Fruit fly (Drosophila melanogaster): Measurements from ENCODE around the gene BigH1.

The BigH1 gene

DNA sequence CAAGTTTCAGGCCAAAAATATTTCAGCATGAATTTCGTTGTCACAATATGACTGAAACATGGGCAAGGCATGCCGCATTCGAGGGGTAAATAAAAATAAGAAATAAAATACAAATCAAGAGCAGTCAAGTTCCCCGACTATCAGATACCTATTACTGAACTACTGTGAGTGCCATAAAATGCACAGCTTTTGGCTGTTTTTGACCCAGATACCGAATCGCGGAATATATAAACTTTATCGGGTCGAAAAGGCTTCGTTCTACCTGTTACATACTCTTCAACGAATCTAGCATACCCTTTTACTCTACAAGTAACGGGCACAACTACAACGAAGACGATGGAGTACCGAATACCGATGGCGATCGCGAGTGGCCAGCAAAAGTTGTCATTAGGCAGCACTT, 43.6 kb downstream of the BigH1 start (continued):
- TF ChIP-seq CG7786 (GFP tag; optimal IDR thresholded peaks at IDR 0.05) (peak; percentile 57), CG7271 (tag; optimal IDR thresholded peaks at IDR 0.05) (no peak), Bteb2 (GFP tag; optimal IDR thresholded peaks at IDR 0.05) (peak; percentile 25), HmgD (GFP tag; optimal IDR thresholded peaks at IDR 0.05) (no peak), ara (GFP tag; IDR thresholded peaks at IDR 0.05) (peak; percentile 72), Sry-δ (GFP tag; optimal IDR thresholded peaks at IDR 0.05) (peak; percentile 8), Deaf1 (tag; optimal IDR thresholded peaks at IDR 0.05) (no peak), CG8388 (GFP tag; optimal IDR thresholded peaks at IDR 0.05) (peak; percentile 18), CTCF (GFP tag; optimal IDR thresholded peaks at IDR 0.05) (no peak), BtbVII (GFP tag; optimal IDR thresholded peaks at IDR 0.05) (peak; percentile 28), CG6765 (GFP tag; optimal IDR thresholded peaks at IDR 0.05) (no peak), slbo (GFP tag; IDR thresholded peaks at IDR 0.05) (peak; percentile 83), ab (GFP tag; optimal IDR thresholded peaks at IDR 0.05) (peak; percentile 20), Ravus (GFP tag; IDR thresholded peaks at IDR 0.05) (peak; percentile 24; the same call in 1 of the 2 replicates), CG7987 (GFP tag; optimal IDR thresholded peaks at IDR 0.05) (no peak), usp (GFP tag; optimal IDR thresholded peaks at IDR 0.05) (no peak), tap (tag; optimal IDR thresholded peaks at IDR 0.05) (peak; percentile 42), CG15073 (GFP tag; optimal IDR thresholded peaks at IDR 0.05) (no peak), knrl (GFP tag; IDR thresholded peaks at IDR 0.05; ENCODE audit: partially characterized antibody) (peak; percentile 28; the same call in 1 of the 3 replicates), gce (GFP tag; IDR thresholded peaks at IDR 0.05) (peak; percentile 59; the same call in 1 of the 3 replicates), kay (GFP tag; optimal IDR thresholded peaks at IDR 0.05) (no peak), Side (GFP tag; optimal IDR thresholded peaks at IDR 0.05) (no peak), insv (GFP tag; optimal IDR thresholded peaks at IDR 0.05) (no peak), tio (GFP tag; optimal IDR thresholded peaks at IDR 0.05) (no peak), ap (GFP tag; IDR thresholded peaks at IDR 0.05) (peak; percentile 73), CG13894 (tag; optimal IDR thresholded peaks at IDR 0.05) (no peak), B-H2 (GFP tag; optimal IDR thresholded peaks at IDR 0.05) (no peak), HLH4C (GFP tag; IDR thresholded peaks at IDR 0.05; ENCODE audit: partially characterized antibody) (peak; percentile 91), bcd (GFP tag; optimal IDR thresholded peaks at IDR 0.05) (no peak), ttk (GFP tag; IDR thresholded peaks at IDR 0.05) (peak; percentile 77), pnt (GFP tag; optimal IDR thresholded peaks at IDR 0.05) (peak; percentile 23), Dek (tag; optimal IDR thresholded peaks at IDR 0.05) (peak; percentile 21), Asciz (GFP tag; optimal IDR thresholded peaks at IDR 0.05) (peak; percentile 6), pfk (GFP tag; optimal IDR thresholded peaks at IDR 0.05) (no peak), aop (GFP tag; IDR thresholded peaks at IDR 0.05) (peak; percentile 46; the same call in 1 of the 2 replicates), CG17328 (GFP tag; IDR thresholded peaks at IDR 0.05) (peak; percentile 67), Fer1 (GFP tag; optimal IDR thresholded peaks at IDR 0.05) (peak; percentile 24), sima (GFP tag; optimal IDR thresholded peaks at IDR 0.05) (no peak), CG17829 (tag; optimal IDR thresholded peaks at IDR 0.05) (peak; percentile 2), Nf-YB (GFP tag; optimal IDR thresholded peaks at IDR 0.05) (no peak), Rfx (GFP tag; IDR thresholded peaks at IDR 0.05) (peak; percentile 89), MTF-1 (GFP tag; optimal IDR thresholded peaks at IDR 0.05; ENCODE audit: borderline replicate concordance) (no peak), CG3281 (GFP tag; optimal IDR thresholded peaks at IDR 0.05) (no peak), Ets65A (GFP tag) (peak; percentile 30), pita (GFP tag; optimal IDR thresholded peaks at IDR 0.05) (no peak), CG3995 (GFP tag; optimal IDR thresholded peaks at IDR 0.05) (peak; percentile 14), stwl (tag; optimal IDR thresholded peaks at IDR 0.05) (no peak), pb (GFP tag; optimal IDR thresholded peaks at IDR 0.05) (peak; percentile 13), Dll (GFP tag; IDR thresholded peaks at IDR 0.05; ENCODE audit: partially characterized antibody) (peak; percentile 60; the same call in 2 of the 4 replicates), Blimp-1 (GFP tag; optimal IDR thresholded peaks at IDR 0.05) (peak; percentile 13), tx (GFP tag; optimal IDR thresholded peaks at IDR 0.05) (peak; percentile 53), CG31224 (GFP tag; IDR thresholded peaks at IDR 0.05) (peak; percentile 40; the same call in 1 of the 2 replicates)

Measured in whole organism, embryonic.